1 fruit fly cellular context compared by ENCODE assay signal in genomic region chr3R:23674369-23674768, dm6.
TF ChIP-seq lines count a peak whose summit lies in the region.

No protein-coding gene starts in this region.

TF ChIP-seq in whole organism, prepupa, 60 proteins besides CTCF, POLR2A, EP300 and RAD21 (continued from another document):
- TF ChIP-seq esn (GFP tag; optimal IDR thresholded peaks at IDR 0.05; lab: Kevin White, UChicago): peak; percentile 49
- TF ChIP-seq CG32006 (GFP tag; optimal IDR thresholded peaks at IDR 0.05; lab: Kevin White, UChicago): peak; percentile 58
- TF ChIP-seq CG11762 (GFP tag; optimal IDR thresholded peaks at IDR 0.05; lab: Kevin White, UChicago; ENCODE audit: insufficient read depth): no peak
- no peak for TF ChIP-seq CG6163 (GFP tag; IDR thresholded peaks at IDR 0.05; lab: Robert Waterston, UW)
- TF ChIP-seq CG16779 (tag; optimal IDR thresholded peaks at IDR 0.05; lab: Kevin White, UChicago): no peak
- no peak for TF ChIP-seq cyc (GFP tag; optimal IDR thresholded peaks at IDR 0.05; lab: Kevin White, UChicago)
- no peak for TF ChIP-seq CG4318 (GFP tag; optimal IDR thresholded peaks at IDR 0.05; lab: Kevin White, UChicago)
- no peak for TF ChIP-seq Sox14 (GFP tag; optimal IDR thresholded peaks at IDR 0.05; lab: Kevin White, UChicago)
- no peak for TF ChIP-seq CG9139 (GFP tag; optimal IDR thresholded peaks at IDR 0.05; lab: Kevin White, UChicago)
- no peak for TF ChIP-seq ss (GFP tag; optimal IDR thresholded peaks at IDR 0.05; lab: Kevin White, UChicago)
- TF ChIP-seq svp (GFP tag; lab: Kevin White, UChicago): peak; percentile 76
- no peak for TF ChIP-seq CG6808 (GFP tag; optimal IDR thresholded peaks at IDR 0.05; lab: Kevin White, UChicago)
- no peak for TF ChIP-seq spab (GFP tag; optimal IDR thresholded peaks at IDR 0.05; lab: Kevin White, UChicago)
